Worm (Caenorhabditis elegans): Measurements from ENCODE around the gene B0545.4.

DNA sequence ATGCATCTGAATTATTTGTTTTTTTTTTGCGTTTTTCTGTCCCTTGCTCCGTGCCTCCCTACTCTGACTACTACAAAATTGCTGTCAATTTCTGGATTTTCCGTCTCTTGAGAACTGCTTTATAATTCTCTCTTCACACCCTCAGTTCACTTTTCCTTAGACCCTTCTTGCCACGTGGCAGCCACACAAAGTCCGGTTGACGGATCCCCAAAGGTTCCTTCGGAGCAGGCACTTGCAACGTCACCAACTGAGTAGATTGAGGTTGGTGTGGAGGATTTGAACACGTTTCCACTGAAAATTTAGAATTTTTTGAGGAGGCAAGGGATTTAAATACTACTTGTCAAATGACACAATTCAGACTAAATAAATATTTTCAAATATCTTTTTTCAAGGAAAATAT, 22.5 kb downstream of the B0545.4 start:
- TF ChIP-seq unc-39 (tag; optimal IDR thresholded peaks at IDR 0.05) (no peak), elt-1 (tag; optimal IDR thresholded peaks at IDR 0.05; ENCODE audit: borderline replicate concordance, insufficient read depth) (no peak), mab-5 (tag; optimal IDR thresholded peaks at IDR 0.05) (no peak), snpc-4 (tag; optimal IDR thresholded peaks at IDR 0.05) (no peak), sptf-1 (tag; optimal IDR thresholded peaks at IDR 0.05) (no peak), pha-4 (tag; optimal IDR thresholded peaks at IDR 0.05) (no peak), lsy-2 (tag; optimal IDR thresholded peaks at IDR 0.05) (no peak), lin-13 (tag; optimal IDR thresholded peaks at IDR 0.05) (no peak), ces-1 (GFP tag; optimal IDR thresholded peaks at IDR 0.05) (no peak), mep-1 (tag; optimal IDR thresholded peaks at IDR 0.05) (no peak), drap-1 (GFP tag; optimal IDR thresholded peaks at IDR 0.05) (no peak), elt-3 (tag; optimal IDR thresholded peaks at IDR 0.05) (no peak), blmp-1 (tag; optimal IDR thresholded peaks at IDR 0.05) (no peak)

Data from whole organism, mixed stage, embryonic.